Worm (Caenorhabditis elegans) whole organism, late embryonic: ENCODE measurements around the gene T15H9.4.

Experiments
- C08G9.2 ChIP-seq: sonication (generic microtip); optimal IDR thresholded peaks from 2 replicates; lab custom pipeline; 2016; ENCODE audit warnings: mild to moderate bottlenecking, missing genetic modification characterization, moderate library complexity, missing compliant biosample characterization
- F13H6.1 ChIP-seq: sonication (generic microtip); optimal IDR thresholded peaks from 2 replicates; lab custom pipeline; 2016; ENCODE audit warnings: missing genetic modification characterization, missing compliant biosample characterization
- K02D7.2 ChIP-seq: sonication (generic microtip); optimal IDR thresholded peaks from 2 replicates; lab custom pipeline; 2017; ENCODE audit warnings: mild to moderate bottlenecking, missing genetic modification characterization, missing compliant biosample characterization
- K09A11.1 ChIP-seq: sonication (generic microtip); optimal IDR thresholded peaks from 2 replicates; lab custom pipeline; 2017; ENCODE audit warnings: antibody characterized with exemption, mild to moderate bottlenecking, missing genetic modification characterization, missing compliant biosample characterization; ENCODE audit not compliant: insufficient read depth
- Y22D7AL.16 ChIP-seq: sonication (generic microtip); optimal IDR thresholded peaks from 2 replicates; lab custom pipeline; 2016; ENCODE audit warnings: missing genetic modification characterization, missing compliant biosample characterization
- ama-1 ChIP-seq: fragments of 150-350 bp; optimal IDR thresholded peaks from 2 replicates; lab custom pipeline; 2014
- ceh-19 ChIP-seq: fragments of 200-800 bp; sonication (Bioruptor generic); optimal IDR thresholded peaks from 2 replicates; lab custom pipeline; 2018; ENCODE audit warnings: mild to moderate bottlenecking, missing genetic modification characterization, missing compliant biosample characterization
- ceh-2 ChIP-seq: sonication (generic microtip); optimal IDR thresholded peaks from 2 replicates; lab custom pipeline; 2016; ENCODE audit warnings: missing genotype, missing genetic modification characterization, missing compliant biosample characterization
- ceh-24 ChIP-seq: sonication (generic microtip); optimal IDR thresholded peaks from 2 replicates; lab custom pipeline; 2016; ENCODE audit warnings: mild to moderate bottlenecking, missing genetic modification characterization, missing compliant biosample characterization
- ceh-31 ChIP-seq: sonication (generic microtip); optimal IDR thresholded peaks from 2 replicates; lab custom pipeline; 2016; ENCODE audit warnings: missing genetic modification characterization, missing compliant biosample characterization
- ceh-45 ChIP-seq: fragments of 200-800 bp; sonication (Bioruptor generic); IDR thresholded peaks from 2 replicates; pipeline ENCODE4 v1.3.6; 2022; ENCODE audit warnings: missing genetic modification reagents, missing genetic modification characterization, missing compliant biosample characterization
- ceh-48 ChIP-seq: sonication (generic microtip); optimal IDR thresholded peaks from 2 replicates; lab custom pipeline; 2016; ENCODE audit warnings: missing genetic modification characterization, inconsistent platforms, missing compliant biosample characterization
- ceh-9 ChIP-seq: sonication (generic microtip); optimal IDR thresholded peaks from 2 replicates; lab custom pipeline; 2016; ENCODE audit warnings: mild to moderate bottlenecking, missing genetic modification characterization, inconsistent platforms, missing compliant biosample characterization
- che-1 ChIP-seq: sonication (generic microtip); optimal IDR thresholded peaks from 2 replicates; lab custom pipeline; 2016; ENCODE audit warnings: mild to moderate bottlenecking, missing genetic modification characterization, missing compliant biosample characterization
- elt-2 ChIP-seq: sonication (generic microtip); optimal IDR thresholded peaks from 2 replicates; lab custom pipeline; 2016; ENCODE audit warnings: missing genetic modification reagents, missing genetic modification characterization, missing compliant biosample characterization
- ets-4 ChIP-seq: sonication (generic microtip); optimal IDR thresholded peaks from 2 replicates; lab custom pipeline; 2016; ENCODE audit warnings: missing genetic modification characterization, missing compliant biosample characterization
- fax-1 ChIP-seq: sonication (generic microtip); optimal IDR thresholded peaks from 2 replicates; lab custom pipeline; 2016; ENCODE audit warnings: missing genotype, missing genetic modification characterization, missing compliant biosample characterization
- fkh-10 ChIP-seq: fragments of 150-350 bp; optimal IDR thresholded peaks from 2 replicates; lab custom pipeline; 2014; ENCODE audit warnings: missing biosample characterization, missing genetic modification reagents, missing genetic modification characterization
- hlh-13 ChIP-seq: fragments of 200-800 bp; sonication (Bioruptor generic); optimal IDR thresholded peaks from 2 replicates; lab custom pipeline; 2018; ENCODE audit warnings: mild to moderate bottlenecking, missing genetic modification characterization, missing compliant biosample characterization
- hlh-15 ChIP-seq: sonication (generic microtip); optimal IDR thresholded peaks from 2 replicates; lab custom pipeline; 2016; ENCODE audit warnings: missing genetic modification characterization, missing compliant biosample characterization
- hlh-30 ChIP-seq: sonication (generic microtip); optimal IDR thresholded peaks from 2 replicates; lab custom pipeline; 2017; ENCODE audit warnings: antibody characterized with exemption, missing genetic modification characterization, missing compliant biosample characterization; ENCODE audit not compliant: insufficient read depth
- hlh-6 ChIP-seq: sonication (generic microtip); optimal IDR thresholded peaks from 2 replicates; lab custom pipeline; 2016; ENCODE audit warnings: missing genotype, missing genetic modification characterization, missing compliant biosample characterization
- lin-11 ChIP-seq: fragments of 200-800 bp; sonication (Bioruptor generic); optimal IDR thresholded peaks from 2 replicates; lab custom pipeline; 2018; ENCODE audit warnings: mild to moderate bottlenecking, missing genetic modification characterization, missing compliant biosample characterization
- nhr-11 ChIP-seq: fragments of 150-350 bp; optimal IDR thresholded peaks from 2 replicates; lab custom pipeline; 2014; ENCODE audit warnings: missing biosample characterization, missing genetic modification characterization
- pag-3 ChIP-seq: sonication (generic microtip); optimal IDR thresholded peaks from 2 replicates; lab custom pipeline; 2016; ENCODE audit warnings: missing compliant biosample characterization, missing genetic modification characterization, borderline replicate concordance
- pha-2 ChIP-seq: sonication (generic microtip); optimal IDR thresholded peaks from 2 replicates; lab custom pipeline; 2017; ENCODE audit warnings: mild to moderate bottlenecking, missing genetic modification characterization, missing compliant biosample characterization
- pqm-1 ChIP-seq: sonication (generic microtip); optimal IDR thresholded peaks from 2 replicates; lab custom pipeline; 2016; ENCODE audit warnings: missing genetic modification characterization, missing compliant biosample characterization
- ref-2 ChIP-seq: sonication (generic microtip); optimal IDR thresholded peaks from 2 replicates; lab custom pipeline; 2016; ENCODE audit warnings: missing genetic modification characterization, missing compliant biosample characterization
- sdc-2 ChIP-seq: sonication (generic microtip); optimal IDR thresholded peaks from 2 replicates; lab custom pipeline; 2016; ENCODE audit warnings: missing genotype, missing genetic modification characterization, missing compliant biosample characterization
- sox-2 ChIP-seq: fragments of 200-800 bp; sonication (Bioruptor generic); IDR thresholded peaks from 2 replicates; pipeline ENCODE4 v1.3.6; 2022; ENCODE audit warnings: missing genetic modification reagents, missing genetic modification characterization, missing compliant biosample characterization
- sox-4 ChIP-seq: sonication (generic microtip); optimal IDR thresholded peaks from 2 replicates; lab custom pipeline; 2017; ENCODE audit warnings: mild to moderate bottlenecking, missing genetic modification characterization, inconsistent platforms, missing compliant biosample characterization
- syd-9 ChIP-seq: sonication (generic microtip); optimal IDR thresholded peaks from 2 replicates; lab custom pipeline; 2016; ENCODE audit warnings: mild to moderate bottlenecking, missing genetic modification characterization, moderate library complexity, missing compliant biosample characterization
- tbx-7 ChIP-seq: sonication (generic microtip); optimal IDR thresholded peaks from 2 replicates; lab custom pipeline; 2016; ENCODE audit warnings: missing genotype, missing genetic modification characterization, missing compliant biosample characterization
- ttx-3 ChIP-seq: sonication (generic microtip); optimal IDR thresholded peaks from 2 replicates; lab custom pipeline; 2016; ENCODE audit warnings: missing genetic modification reagents, missing genetic modification characterization, missing compliant biosample characterization
- unc-42 ChIP-seq: sonication (generic microtip); optimal IDR thresholded peaks from 2 replicates; lab custom pipeline; 2016; ENCODE audit warnings: missing genotype, missing genetic modification characterization, missing compliant biosample characterization
- zip-5 ChIP-seq: sonication (generic microtip); optimal IDR thresholded peaks from 2 replicates; lab custom pipeline; 2016; ENCODE audit warnings: missing genetic modification characterization, missing compliant biosample characterization

T15H9.4 gene

DNA sequence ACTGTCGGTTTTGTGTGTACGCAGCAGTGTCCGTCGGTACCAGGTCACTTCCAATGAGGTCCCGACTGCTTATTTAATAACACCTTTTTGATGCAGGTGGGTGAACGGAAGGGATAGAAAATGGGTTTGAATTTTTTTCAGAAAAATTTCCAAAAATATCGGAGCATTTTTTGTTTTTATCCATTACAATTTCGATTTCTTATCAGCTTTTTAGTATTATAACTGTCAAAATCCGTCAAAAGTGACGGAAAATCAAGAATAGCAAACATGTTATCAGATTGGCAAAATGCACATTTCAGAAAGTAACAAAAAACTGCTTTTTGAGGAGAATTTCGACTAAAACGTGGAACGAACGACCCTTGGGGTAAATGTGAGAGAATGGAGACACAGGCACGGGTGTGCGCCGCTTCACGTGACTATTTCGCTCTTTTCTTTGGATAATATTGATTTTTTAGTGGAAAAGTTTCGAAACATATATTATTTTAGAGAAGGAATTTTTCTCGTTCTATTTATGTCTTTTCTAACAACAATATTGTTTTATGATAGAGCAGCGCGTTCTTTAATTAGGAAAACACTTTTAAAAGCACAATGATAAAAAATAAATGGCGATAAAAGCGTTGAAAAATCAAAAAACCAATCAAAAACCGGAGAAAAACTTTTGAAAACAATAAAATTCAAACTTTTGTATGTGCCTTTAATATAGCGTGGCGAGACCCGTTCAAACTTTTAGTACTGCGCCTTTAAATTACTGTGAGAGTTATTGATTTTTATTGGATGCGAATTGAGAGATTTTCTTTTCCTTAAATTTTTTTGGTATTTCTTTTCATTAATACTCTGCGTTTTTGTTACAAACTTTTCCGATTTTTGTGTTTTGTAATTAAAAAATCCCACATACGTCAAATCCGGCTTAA lies 35.5 kb downstream of the T15H9.4 start, which contains the start of gene sqv-8:
Gene sqv-8, plus strand, starts transcription at position 51 of the 911 bp plus-strand sequence.
- TF ChIP-seq K02D7.2 (tag; lab: Kevin White, UChicago) (no peak), hlh-30 (tag; lab: Kevin White, UChicago) (peak; percentile 87), K09A11.1 (tag; lab: Kevin White, UChicago) (no peak), syd-9 (tag; lab: Kevin White, UChicago) (no peak), sox-2 (GFP tag; lab: Robert Waterston, UW) (no peak), ceh-48 (tag; lab: Kevin White, UChicago) (peak; percentile 46)

DNA sequence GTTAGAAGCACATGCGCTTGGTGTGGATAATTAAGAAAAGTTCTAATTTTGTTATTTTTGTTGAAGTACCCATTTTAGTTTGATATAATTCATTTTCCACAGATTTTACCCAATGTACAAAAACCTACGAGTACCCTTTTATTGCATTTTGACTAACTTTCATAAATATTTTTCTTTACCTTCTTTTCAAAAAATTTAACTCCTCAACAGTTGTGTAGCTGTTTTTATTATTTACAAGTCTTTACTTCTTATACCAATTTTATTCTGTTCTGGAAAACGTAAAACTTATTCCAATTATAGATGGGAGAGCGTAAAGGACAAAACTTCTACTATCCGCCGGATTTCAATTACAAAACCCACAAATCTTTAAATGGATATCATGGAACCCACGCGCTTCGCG lies 37.5 kb downstream of the T15H9.4 start, which contains the start of gene ZK1307.9:
Gene ZK1307.9, plus strand, starts transcription at position 301 of the 400 bp plus-strand sequence.
- TF ChIP-seq zip-5 (tag; lab: Kevin White, UChicago) (no peak), unc-42 (no peak), ttx-3 (tag; lab: Kevin White, UChicago) (no peak), pag-3 (tag; lab: Kevin White, UChicago) (no peak), sdc-2 (tag; lab: Kevin White, UChicago) (no peak), ceh-9 (tag; lab: Kevin White, UChicago) (no peak), ceh-45 (no peak), ama-1 (lab: Kevin White, UChicago) (no peak), ceh-19 (GFP tag; lab: Kevin White, UChicago) (no peak), fax-1 (no peak), pha-2 (tag; lab: Kevin White, UChicago) (no peak), pqm-1 (tag; lab: Kevin White, UChicago) (no peak), F13H6.1 (no peak), sox-4 (tag; lab: Kevin White, UChicago) (no peak), ref-2 (tag; lab: Kevin White, UChicago) (no peak), hlh-6 (no peak), ets-4 (tag; lab: Kevin White, UChicago) (no peak), fkh-10 (GFP tag; lab: Kevin White, UChicago) (no peak)

DNA sequence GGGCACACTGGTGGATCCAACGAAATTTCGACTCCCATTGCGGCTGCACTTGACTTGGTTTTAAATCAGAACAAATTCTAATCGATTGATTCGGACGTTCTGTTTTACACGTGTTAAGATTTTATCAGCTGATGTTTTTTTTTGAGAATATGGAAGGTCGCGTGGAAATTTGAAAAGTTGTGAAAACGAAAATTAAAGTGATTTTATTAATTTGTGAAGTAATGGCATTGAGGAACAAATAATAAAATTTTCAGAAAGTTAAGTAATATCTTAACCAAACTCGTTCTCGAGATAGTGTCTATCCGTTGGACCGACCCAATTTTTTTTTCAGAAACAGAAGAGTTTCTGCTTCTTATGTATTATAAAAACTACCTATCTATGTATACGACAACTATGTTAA lies 40.0 kb downstream of the T15H9.4 start, which contains the start of gene ZK1307.4:
Gene ZK1307.4, minus strand, starts transcription at position 101 of the 400 bp plus-strand sequence.
- TF ChIP-seq ets-4 (tag; lab: Kevin White, UChicago): no peak
- no peak for TF ChIP-seq sox-4 (tag; lab: Kevin White, UChicago)
- TF ChIP-seq ceh-31 (tag; lab: Kevin White, UChicago): no peak
- no peak for TF ChIP-seq sox-2 (GFP tag; lab: Robert Waterston, UW)
- TF ChIP-seq ceh-24: no peak
- TF ChIP-seq pag-3 (tag; lab: Kevin White, UChicago): no peak
- TF ChIP-seq nhr-11 (tag; lab: Kevin White, UChicago): no peak
- TF ChIP-seq pha-2 (tag; lab: Kevin White, UChicago): no peak
- no peak for TF ChIP-seq C08G9.2 (tag; lab: Kevin White, UChicago)
- TF ChIP-seq ceh-2 (tag; lab: Kevin White, UChicago): no peak
- TF ChIP-seq elt-2 (tag; lab: Kevin White, UChicago): no peak
- no peak for TF ChIP-seq K02D7.2 (tag; lab: Kevin White, UChicago)
- TF ChIP-seq lin-11 (tag; lab: Kevin White, UChicago): no peak
- no peak for TF ChIP-seq tbx-7 (tag; lab: Kevin White, UChicago)
- TF ChIP-seq che-1 (tag; lab: Kevin White, UChicago): no peak
- no peak for TF ChIP-seq Y22D7AL.16 (tag; lab: Kevin White, UChicago)
- TF ChIP-seq hlh-15: no peak
- TF ChIP-seq hlh-13: no peak
- no peak for TF ChIP-seq hlh-6
